Fruit fly (Drosophila melanogaster) whole organism, pupa: ENCODE data around the gene CG31678.
A peak's percentile ranks its signal among the peaks of the same experiment; 100 is the strongest.

Experiments used
- CG10348 ChIP-seq: fragments of 200-800 bp; sonication (Bioruptor generic); IDR thresholded peaks from 2 replicates; pipeline ENCODE4 v1.3.6; 2022; ENCODE audit warnings: missing biosample characterization, missing genetic modification characterization
- EcR ChIP-seq: fragments of 200-800 bp; sonication (Bioruptor generic); optimal IDR thresholded peaks from 3 replicates; lab custom pipeline; 2019; ENCODE audit warnings: missing biosample characterization, missing genetic modification characterization, mild to moderate bottlenecking, moderate library complexity, missing genetic modification reagents
- Pif1A ChIP-seq: fragments of 200-800 bp; sonication (Bioruptor generic); optimal IDR thresholded peaks from 3 replicates; lab custom pipeline; 2016; ENCODE audit warnings: missing biosample characterization, missing genetic modification characterization
- fd96Ca ChIP-seq: fragments of 200-800 bp; sonication (Bioruptor generic); IDR thresholded peaks from 3 replicates; pipeline ENCODE4 v1.3.6; 2022; ENCODE audit warnings: missing biosample characterization, missing genetic modification characterization
- gl ChIP-seq: fragments of 200-800 bp; sonication (Bioruptor generic); optimal IDR thresholded peaks from 2 replicates; lab custom pipeline; 2018; ENCODE audit warnings: missing biosample characterization, mild to moderate bottlenecking, missing genetic modification characterization

dm6 chr2L:20695066-20695465 is 19.3 kb upstream of the CG31678 start:
- TF ChIP-seq CG10348: no peak
- peak; percentile 48 for TF ChIP-seq Pif1A (GFP tag; lab: Kevin White, UChicago)
- peak; percentile 39; the same call in 2 of the 3 replicates for TF ChIP-seq fd96Ca (GFP tag; lab: Robert Waterston, UW)
- no peak for TF ChIP-seq EcR (GFP tag; lab: Kevin White, UChicago)
- no peak for TF ChIP-seq gl (tag; lab: Kevin White, UChicago)
